Fruit fly (Drosophila melanogaster) whole organism, embryonic: ENCODE data around the gene Pph13.
A peak's percentile ranks its signal among the peaks of the same experiment; 100 is the strongest.

Experiments
- CG10267 ChIP-seq: fragments of 200-800 bp; sonication (Bioruptor generic); optimal IDR thresholded peaks from 2 replicates; lab custom pipeline; 2018; ENCODE audit warnings: missing biosample characterization, mild to moderate bottlenecking, missing genetic modification characterization, moderate library complexity
- CG10366 ChIP-seq: fragments of 200-800 bp; sonication (Bioruptor generic); IDR thresholded peaks from 2 replicates; pipeline ENCODE4 v1.3.6; 2022; ENCODE audit warnings: missing biosample characterization, missing genetic modification characterization
- CG11093 ChIP-seq: fragments of 200-800 bp; sonication (Bioruptor generic); IDR thresholded peaks from 3 replicates; pipeline ENCODE4 v1.3.6; 2022; ENCODE audit warnings: missing biosample characterization, missing genetic modification characterization
- CG11247 ChIP-seq: fragments of 200-800 bp; sonication (Bioruptor generic); IDR thresholded peaks from 2 replicates; pipeline ENCODE4 v1.3.6; 2022; ENCODE audit warnings: missing biosample characterization, missing genetic modification characterization
- CG11695 ChIP-seq: fragments of 200-800 bp; sonication (Bioruptor generic); IDR thresholded peaks from 3 replicates; pipeline ENCODE4 v1.3.6; 2022; ENCODE audit warnings: missing biosample characterization, missing genetic modification characterization
- CG12236 ChIP-seq: fragments of 200-800 bp; sonication (Bioruptor generic); optimal IDR thresholded peaks from 2 replicates; lab custom pipeline; 2016; ENCODE audit warnings: missing biosample characterization, missing genetic modification characterization
- CG12744 ChIP-seq: fragments of 200-800 bp; sonication (Bioruptor generic); optimal IDR thresholded peaks from 2 replicates; lab custom pipeline; 2016; ENCODE audit warnings: missing biosample characterization, missing genetic modification characterization
- CG13287 ChIP-seq: fragments of 200-800 bp; sonication (Bioruptor generic); IDR thresholded peaks from 2 replicates; pipeline ENCODE4 v1.3.6; 2022; ENCODE audit warnings: missing biosample characterization, missing genetic modification characterization; ENCODE audit not compliant: partially characterized antibody
- CG14014 ChIP-seq: fragments of 200-800 bp; sonication (Bioruptor generic); IDR thresholded peaks from 2 replicates; pipeline ENCODE4 v1.3.6; 2022; ENCODE audit warnings: missing biosample characterization, missing genetic modification characterization
- CG18262 ChIP-seq: fragments of 200-800 bp; optimal IDR thresholded peaks from 3 replicates; lab custom pipeline; 2019; ENCODE audit warnings: missing biosample characterization, mild to moderate bottlenecking, missing genetic modification characterization, moderate library complexity
- CG18476 ChIP-seq: fragments of 200-800 bp; sonication (Bioruptor generic); optimal IDR thresholded peaks from 2 replicates; lab custom pipeline; 2016; ENCODE audit warnings: missing biosample characterization, mild to moderate bottlenecking, missing genetic modification characterization
- CG2712 ChIP-seq: fragments of 200-800 bp; optimal IDR thresholded peaks from 3 replicates; lab custom pipeline; 2019; ENCODE audit warnings: missing biosample characterization, mild to moderate bottlenecking, missing genetic modification characterization, moderate library complexity
- CG2875 ChIP-seq: fragments of 200-800 bp; sonication (Bioruptor generic); optimal IDR thresholded peaks from 2 replicates; lab custom pipeline; 2017; ENCODE audit warnings: missing biosample characterization, mild to moderate bottlenecking, missing genetic modification characterization, missing genetic modification reagents
- CG30020 ChIP-seq: fragments of 200-800 bp; optimal IDR thresholded peaks from 2 replicates; lab custom pipeline; 2019; ENCODE audit warnings: missing biosample characterization, mild to moderate bottlenecking, missing genetic modification characterization, moderate library complexity
- CG4617 ChIP-seq: fragments of 200-800 bp; sonication (Bioruptor generic); optimal IDR thresholded peaks from 3 replicates; lab custom pipeline; 2016; ENCODE audit warnings: missing biosample characterization, missing genetic modification characterization, borderline replicate concordance
- CG4707 ChIP-seq: fragments of 200-800 bp; sonication (Bioruptor generic); optimal IDR thresholded peaks from 2 replicates; lab custom pipeline; 2018; ENCODE audit warnings: missing biosample characterization, mild to moderate bottlenecking, missing genetic modification characterization, moderate library complexity
- CG6683 ChIP-seq: fragments of 200-800 bp; sonication (Bioruptor generic); optimal IDR thresholded peaks from 2 replicates; lab custom pipeline; 2017; ENCODE audit warnings: missing biosample characterization, mild to moderate bottlenecking, missing genetic modification characterization, missing genetic modification reagents
- CG7963 ChIP-seq: fragments of 200-800 bp; sonication (Bioruptor generic); IDR thresholded peaks from 3 replicates; pipeline ENCODE4 v1.3.6; 2022; ENCODE audit warnings: missing biosample characterization, missing genetic modification characterization; ENCODE audit not compliant: partially characterized antibody
- CG7987 ChIP-seq: fragments of 200-800 bp; sonication (Bioruptor generic); optimal IDR thresholded peaks from 2 replicates; lab custom pipeline; 2018; ENCODE audit warnings: missing biosample characterization, mild to moderate bottlenecking, missing genetic modification characterization, moderate library complexity
- CG8359 ChIP-seq: fragments of 200-800 bp; sonication (Bioruptor generic); optimal IDR thresholded peaks from 2 replicates; lab custom pipeline; 2017; ENCODE audit warnings: missing biosample characterization, mild to moderate bottlenecking, missing genetic modification characterization, borderline replicate concordance
- CG8944 ChIP-seq: fragments of 200-800 bp; sonication (Bioruptor generic); optimal IDR thresholded peaks from 3 replicates; lab custom pipeline; 2016; ENCODE audit warnings: missing biosample characterization, missing genetic modification characterization
- CG9609 ChIP-seq: fragments of 200-800 bp; sonication (Bioruptor generic); optimal IDR thresholded peaks from 3 replicates; lab custom pipeline; 2016; ENCODE audit warnings: missing biosample characterization, missing genetic modification characterization
- CG9817 ChIP-seq: fragments of 200-800 bp; sonication (Bioruptor generic); optimal IDR thresholded peaks from 2 replicates; lab custom pipeline; 2018; ENCODE audit warnings: missing biosample characterization, mild to moderate bottlenecking, missing genetic modification characterization, moderate library complexity
- CG9932 ChIP-seq: fragments of 200-800 bp; sonication (Bioruptor generic); IDR thresholded peaks from 2 replicates; pipeline ENCODE4 v1.3.6; 2022; ENCODE audit warnings: missing biosample characterization, missing genetic modification characterization
- Dll ChIP-seq: fragments of 200-800 bp; sonication (Bioruptor generic); IDR thresholded peaks from 4 replicates; pipeline ENCODE4 v1.3.6; 2022; ENCODE audit warnings: missing biosample characterization, missing genetic modification characterization; ENCODE audit not compliant: partially characterized antibody
- Ets97D ChIP-seq: fragments of 200-800 bp; sonication (Bioruptor generic); optimal IDR thresholded peaks from 3 replicates; lab custom pipeline; 2016; ENCODE audit warnings: missing biosample characterization, missing genetic modification characterization
- HmgZ ChIP-seq: fragments of 200-800 bp; sonication (Bioruptor generic); optimal IDR thresholded peaks from 2 replicates; lab custom pipeline; 2018; ENCODE audit warnings: missing biosample characterization, mild to moderate bottlenecking, missing genetic modification characterization
- Hsf ChIP-seq: fragments of 200-800 bp; sonication (Bioruptor generic); optimal IDR thresholded peaks from 3 replicates; lab custom pipeline; 2016; ENCODE audit warnings: missing biosample characterization, missing genetic modification characterization
- Kr ChIP-seq: fragments of 200-800 bp; sonication (Bioruptor generic); optimal IDR thresholded peaks from 2 replicates; lab custom pipeline; 2017; ENCODE audit warnings: missing biosample characterization, mild to moderate bottlenecking, missing genetic modification characterization
- Lhr ChIP-seq: fragments of 200-800 bp; sonication (Bioruptor generic); optimal IDR thresholded peaks from 3 replicates; lab custom pipeline; 2017; ENCODE audit warnings: mild to moderate bottlenecking, missing biosample characterization, missing genetic modification reagents, missing genetic modification characterization
- MESR4 ChIP-seq: fragments of 200-800 bp; sonication (Bioruptor generic); optimal IDR thresholded peaks from 2 replicates; lab custom pipeline; 2018; ENCODE audit warnings: missing biosample characterization, mild to moderate bottlenecking, missing genetic modification characterization, moderate library complexity
- MTF-1 ChIP-seq: fragments of 200-800 bp; sonication (Bioruptor generic); optimal IDR thresholded peaks from 2 replicates; lab custom pipeline; 2018; ENCODE audit warnings: missing biosample characterization, mild to moderate bottlenecking, missing genetic modification characterization, borderline replicate concordance
- NFAT ChIP-seq: fragments of 200-800 bp; sonication (Bioruptor generic); IDR thresholded peaks from 2 replicates; pipeline ENCODE4 v1.3.6; 2022; ENCODE audit warnings: missing biosample characterization, missing genetic modification characterization
- NfI ChIP-seq: fragments of 200-800 bp; sonication (Bioruptor generic); optimal IDR thresholded peaks from 3 replicates; lab custom pipeline; 2018; ENCODE audit warnings: missing biosample characterization, mild to moderate bottlenecking, missing genetic modification characterization, moderate library complexity
- Oli ChIP-seq: fragments of 200-800 bp; sonication (Bioruptor generic); optimal IDR thresholded peaks from 2 replicates; lab custom pipeline; 2018; ENCODE audit warnings: missing biosample characterization, mild to moderate bottlenecking, missing genetic modification characterization, moderate library complexity
- PHDP ChIP-seq: fragments of 200-800 bp; sonication (Bioruptor generic); optimal IDR thresholded peaks from 3 replicates; lab custom pipeline; 2018; ENCODE audit warnings: missing biosample characterization, mild to moderate bottlenecking, missing genetic modification characterization, moderate library complexity
- Sry-δ ChIP-seq: fragments of 200-800 bp; sonication (Bioruptor generic); optimal IDR thresholded peaks from 2 replicates; lab custom pipeline; 2016; ENCODE audit warnings: missing biosample characterization, missing genetic modification characterization
- Tbp ChIP-seq: fragments of >200 bp; optimal IDR thresholded peaks from 2 replicates; lab custom pipeline; 2018; ENCODE audit warnings: missing biosample characterization, missing genetic modification characterization
- Usf ChIP-seq: fragments of 200-800 bp; sonication (Bioruptor generic); optimal IDR thresholded peaks from 2 replicates; lab custom pipeline; 2017; ENCODE audit warnings: missing genotype, missing biosample characterization, missing genetic modification characterization
- ash1 ChIP-seq: fragments of 200-800 bp; sonication (Bioruptor generic); optimal IDR thresholded peaks from 2 replicates; lab custom pipeline; 2018; ENCODE audit warnings: missing biosample characterization, mild to moderate bottlenecking, missing genetic modification characterization
- cato ChIP-seq: fragments of 200-800 bp; sonication (Bioruptor generic); optimal IDR thresholded peaks from 2 replicates; lab custom pipeline; 2016; ENCODE audit warnings: missing biosample characterization, missing genetic modification characterization, borderline replicate concordance
- chm ChIP-seq: fragments of 200-800 bp; sonication (Bioruptor generic); IDR thresholded peaks from 2 replicates; pipeline ENCODE4 v1.3.6; 2022; ENCODE audit warnings: missing biosample characterization, missing genetic modification characterization
- exex ChIP-seq: fragments of 200-800 bp; sonication (Bioruptor generic); optimal IDR thresholded peaks from 4 replicates; lab custom pipeline; 2018; ENCODE audit warnings: missing biosample characterization, mild to moderate bottlenecking, missing genetic modification characterization, moderate library complexity
- gfzf ChIP-seq: fragments of 200-800 bp; sonication (Bioruptor generic); optimal IDR thresholded peaks from 2 replicates; lab custom pipeline; 2016; ENCODE audit warnings: missing biosample characterization, mild to moderate bottlenecking, missing genetic modification characterization, moderate library complexity
- onecut ChIP-seq: fragments of 200-800 bp; sonication (Bioruptor generic); IDR thresholded peaks from 2 replicates; pipeline ENCODE4 v1.3.6; 2022; ENCODE audit warnings: missing biosample characterization, missing genetic modification characterization
- pho ChIP-seq: fragments of 200-800 bp; sonication (Bioruptor generic); optimal IDR thresholded peaks from 2 replicates; lab custom pipeline; 2016; ENCODE audit warnings: missing biosample characterization, missing genetic modification characterization
- twi ChIP-seq: fragments of 200-800 bp; optimal IDR thresholded peaks from 2 replicates; lab custom pipeline; 2019; ENCODE audit warnings: missing biosample characterization, mild to moderate bottlenecking, missing genetic modification characterization, moderate library complexity
- vvl ChIP-seq: fragments of 200-800 bp; sonication (Bioruptor generic); IDR thresholded peaks from 2 replicates; pipeline ENCODE4 v1.3.6; 2022; ENCODE audit warnings: missing biosample characterization, missing genetic modification characterization
- zen ChIP-seq: fragments of 200-800 bp; sonication (Bioruptor generic); optimal IDR thresholded peaks from 3 replicates; lab custom pipeline; 2018; ENCODE audit warnings: missing biosample characterization, mild to moderate bottlenecking, missing genetic modification characterization, moderate library complexity
- zfh1 ChIP-seq: fragments of 200-800 bp; sonication (Bioruptor generic); IDR thresholded peaks from 3 replicates; pipeline ENCODE4 v1.3.6; 2022; ENCODE audit warnings: missing biosample characterization, missing genetic modification characterization

Pph13 gene

DNA sequence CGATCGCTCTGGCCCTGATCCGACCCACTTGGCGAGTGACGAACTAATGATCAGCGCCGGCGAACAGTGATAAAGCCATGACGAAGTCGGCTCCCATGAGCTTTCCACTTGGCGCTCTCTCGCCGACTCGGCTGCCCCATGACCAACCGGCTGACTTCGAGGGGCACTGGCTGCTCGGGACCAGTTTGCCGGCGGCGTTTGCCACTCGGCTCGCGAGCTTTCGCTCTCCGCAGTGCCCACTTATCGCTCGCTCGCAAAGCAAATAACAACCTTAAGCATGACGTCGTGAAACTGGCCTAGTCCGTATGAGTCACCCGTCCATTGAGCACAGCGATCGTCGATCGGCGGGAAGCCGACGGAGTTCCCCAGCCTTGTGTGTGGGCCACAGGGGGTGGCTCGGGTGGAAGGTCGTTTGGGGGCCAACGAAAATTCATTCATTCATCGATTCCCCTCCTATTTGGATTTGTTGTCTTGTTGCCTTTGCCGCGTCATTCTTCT is 24.8 kb upstream of the Pph13 start, which contains the start of gene Ets21C (continued):
- TF ChIP-seq NFAT (GFP tag; lab: Robert Waterston, UW), result 0 out of 2 replicates have a peak, but pooled peaks have one; percentile 7
- no peak for TF ChIP-seq CG9609 (GFP tag; lab: Kevin White, UChicago)
- no peak for TF ChIP-seq Hsf (GFP tag; lab: Kevin White, UChicago)
- TF ChIP-seq twi (tag; lab: Kevin White, UChicago), result no peak
- no peak for TF ChIP-seq NfI (GFP tag; lab: Kevin White, UChicago)
- TF ChIP-seq CG10267, result no peak
- TF ChIP-seq gfzf (GFP tag; lab: Kevin White, UChicago), result no peak
- no peak for TF ChIP-seq pho (GFP tag; lab: Kevin White, UChicago)
- TF ChIP-seq CG30020, result no peak
- TF ChIP-seq CG18476, result no peak
- no peak for TF ChIP-seq CG8944
- TF ChIP-seq cato (GFP tag; lab: Kevin White, UChicago), result no peak
- TF ChIP-seq zen (tag; lab: Kevin White, UChicago), result no peak
- TF ChIP-seq MTF-1 (GFP tag; lab: Kevin White, UChicago), result no peak
- no peak for TF ChIP-seq CG6683
- TF ChIP-seq chm, result no peak
- peak; percentile 34 for TF ChIP-seq exex (tag; lab: Kevin White, UChicago)
- TF ChIP-seq CG12744, result no peak
- no peak for TF ChIP-seq Ets97D (GFP tag; lab: Kevin White, UChicago)
- TF ChIP-seq CG11093 (GFP tag; lab: Robert Waterston, UW), result no peak
- TF ChIP-seq zfh1 (GFP tag; lab: Robert Waterston, UW), result 0 out of 3 replicates have a peak, but pooled peaks have one; percentile 14
- no peak for TF ChIP-seq Kr (GFP tag; lab: Kevin White, UChicago)
- no peak for TF ChIP-seq PHDP (tag; lab: Kevin White, UChicago)
- TF ChIP-seq Sry-δ (GFP tag; lab: Kevin White, UChicago), result no peak
- TF ChIP-seq Usf, result no peak
- no peak for TF ChIP-seq CG14014
- no peak for TF ChIP-seq MESR4
- peak; percentile 36 for TF ChIP-seq CG9932 (GFP tag; lab: Robert Waterston, UW)
- no peak for TF ChIP-seq Tbp
- peak; percentile 30 for TF ChIP-seq HmgZ (tag; lab: Kevin White, UChicago)
- no peak for TF ChIP-seq CG4707 (GFP tag; lab: Kevin White, UChicago)
- no peak for TF ChIP-seq CG7987 (GFP tag; lab: Kevin White, UChicago)
- peak; percentile 92 for TF ChIP-seq CG18262
- no peak for TF ChIP-seq CG8359 (GFP tag; lab: Kevin White, UChicago)
- TF ChIP-seq CG4617, result no peak
- TF ChIP-seq CG11695, result 0 out of 3 replicates have a peak, but pooled peaks have one; percentile 22
- no peak for TF ChIP-seq CG12236 (GFP tag; lab: Kevin White, UChicago)
- TF ChIP-seq Oli (tag; lab: Kevin White, UChicago), result no peak
- TF ChIP-seq vvl (GFP tag; lab: Robert Waterston, UW), result no peak
- TF ChIP-seq Dll (GFP tag; lab: Robert Waterston, UW), result 0 out of 4 replicates have a peak, but pooled peaks have one; percentile 42
- no peak; the same call in 1 of the 2 replicates for TF ChIP-seq onecut (GFP tag; lab: Robert Waterston, UW)
- no peak for TF ChIP-seq Lhr (GFP tag; lab: Kevin White, UChicago)
- no peak for TF ChIP-seq CG9817
- TF ChIP-seq CG11247 (GFP tag; lab: Robert Waterston, UW), result no peak
- TF ChIP-seq CG7963 (GFP tag; lab: Robert Waterston, UW), result no peak
- TF ChIP-seq CG13287, result peak; percentile 65
- TF ChIP-seq CG2712 (tag; lab: Kevin White, UChicago), result no peak
- no peak for TF ChIP-seq CG10366
- TF ChIP-seq ash1 (GFP tag; lab: Kevin White, UChicago), result no peak
- no peak for TF ChIP-seq CG2875 (GFP tag; lab: Kevin White, UChicago)
